Fruit fly (Drosophila melanogaster) whole organism, embryonic: ENCODE measurements around the gene Cnep1r1.

Source experiments
- CG10543 ChIP-seq: fragments of 200-800 bp; sonication (Bioruptor generic); optimal IDR thresholded peaks from 3 replicates; lab custom pipeline; 2017; ENCODE audit warnings: missing biosample characterization, mild to moderate bottlenecking, missing genetic modification characterization, moderate library complexity
- CG10654 ChIP-seq: fragments of 200-800 bp; sonication (Bioruptor generic); optimal IDR thresholded peaks from 2 replicates; lab custom pipeline; 2016; ENCODE audit warnings: missing biosample characterization, missing genetic modification characterization
- CG13287 ChIP-seq: fragments of 200-800 bp; sonication (Bioruptor generic); IDR thresholded peaks from 2 replicates; pipeline ENCODE4 v1.3.6; 2022; ENCODE audit warnings: missing biosample characterization, missing genetic modification characterization; ENCODE audit not compliant: partially characterized antibody
- Dref ChIP-seq: fragments of 200-800 bp; sonication (Bioruptor generic); IDR thresholded peaks from 2 replicates; pipeline ENCODE4 v1.3.6; 2022; ENCODE audit warnings: missing biosample characterization, missing genetic modification characterization
- ERR ChIP-seq: fragments of 200-800 bp; sonication (Bioruptor generic); optimal IDR thresholded peaks from 2 replicates; lab custom pipeline; 2016; ENCODE audit warnings: missing biosample characterization, missing genetic modification characterization
- HLH4C ChIP-seq: fragments of 200-800 bp; sonication (Bioruptor generic); IDR thresholded peaks from 3 replicates; pipeline ENCODE4 v1.3.6; 2022; ENCODE audit warnings: missing biosample characterization, missing genetic modification characterization; ENCODE audit not compliant: partially characterized antibody
- Mad ChIP-seq: fragments of 200-800 bp; sonication (Bioruptor generic); optimal IDR thresholded peaks from 2 replicates; lab custom pipeline; 2016; ENCODE audit warnings: missing biosample characterization, missing genetic modification characterization
- Poxn ChIP-seq: fragments of 200-800 bp; sonication (Bioruptor generic); IDR thresholded peaks from 2 replicates; pipeline ENCODE4 v1.3.6; 2022; ENCODE audit warnings: missing biosample characterization, missing genetic modification characterization
- br ChIP-seq: fragments of >200 bp; optimal IDR thresholded peaks from 2 replicates; lab custom pipeline; 2017
- dimm ChIP-seq: fragments of 200-800 bp; sonication (Bioruptor generic); IDR thresholded peaks from 2 replicates; pipeline ENCODE4 v1.3.6; 2022; ENCODE audit warnings: missing biosample characterization, missing genetic modification characterization
- lab ChIP-seq: fragments of 200-800 bp; sonication (Bioruptor generic); optimal IDR thresholded peaks from 3 replicates; lab custom pipeline; 2017; ENCODE audit warnings: missing biosample characterization, missing genetic modification characterization, mild to moderate bottlenecking, moderate library complexity, missing genetic modification reagents
- zen ChIP-seq: fragments of 200-800 bp; sonication (Bioruptor generic); optimal IDR thresholded peaks from 3 replicates; lab custom pipeline; 2018; ENCODE audit warnings: missing biosample characterization, mild to moderate bottlenecking, missing genetic modification characterization, moderate library complexity

dm6 chrX:22981508-22981907 is 36.4 kb downstream of the Cnep1r1 start:
- TF ChIP-seq Mad (GFP tag; lab: Kevin White, UChicago) (no peak), HLH4C (GFP tag; lab: Robert Waterston, UW) (no peak), CG10543 (GFP tag; lab: Kevin White, UChicago) (no peak), Poxn (no peak), zen (tag; lab: Kevin White, UChicago) (no peak), dimm (GFP tag; lab: Robert Waterston, UW) (no peak), br (lab: Kevin White, UChicago) (no peak), Dref (GFP tag; lab: Robert Waterston, UW) (no peak), CG10654 (GFP tag; lab: Kevin White, UChicago) (no peak), ERR (no peak), CG13287 (GFP tag; lab: Robert Waterston, UW) (no peak), lab (GFP tag; lab: Kevin White, UChicago) (no peak)
